Worm (Caenorhabditis elegans) whole organism, L1 larva: ENCODE data around the gene grl-31.

Experiments used
- F16B12.6 ChIP-seq: fragments of 150-350 bp; optimal IDR thresholded peaks from 2 replicates; lab custom pipeline; 2014; ENCODE audit warnings: missing biosample characterization, missing genetic modification characterization
- fkh-10 ChIP-seq: sonication (generic microtip); optimal IDR thresholded peaks from 2 replicates; lab custom pipeline; 2017; ENCODE audit warnings: missing biosample characterization, missing genetic modification reagents, missing genetic modification characterization
- lin-13 ChIP-seq: fragments of 150-350 bp; optimal IDR thresholded peaks from 2 replicates; lab custom pipeline; 2014; ENCODE audit warnings: missing biosample characterization, missing genetic modification reagents, missing genetic modification characterization
- lir-3 ChIP-seq: sonication (generic microtip); optimal IDR thresholded peaks from 2 replicates; lab custom pipeline; 2016; ENCODE audit warnings: mild to moderate bottlenecking, missing genetic modification characterization, moderate library complexity, missing compliant biosample characterization; ENCODE audit not compliant: poor library complexity
- nhr-237 ChIP-seq: fragments of 150-350 bp; optimal IDR thresholded peaks from 2 replicates; lab custom pipeline; 2014; ENCODE audit warnings: missing biosample characterization, missing genetic modification characterization
- pag-3 ChIP-seq: sonication (generic microtip); optimal IDR thresholded peaks from 2 replicates; lab custom pipeline; 2017; ENCODE audit warnings: missing genetic modification characterization, mild to moderate bottlenecking, missing compliant biosample characterization, antibody characterized with exemption, borderline replicate concordance; ENCODE audit not compliant: insufficient read depth
- unc-98 ChIP-seq: fragments of 200-800 bp; sonication (Bioruptor generic); IDR thresholded peaks from 2 replicates; pipeline ENCODE4 v1.3.6; 2022; ENCODE audit warnings: missing genetic modification characterization, missing compliant biosample characterization
- zip-4 ChIP-seq: fragments of 200-800 bp; sonication (Bioruptor generic); optimal IDR thresholded peaks from 2 replicates; lab custom pipeline; 2018; ENCODE audit warnings: mild to moderate bottlenecking, missing genetic modification characterization, moderate library complexity, missing compliant biosample characterization

- TF ChIP-seq fkh-10 (GFP tag; lab: Kevin White, UChicago), result no peak
- no peak for TF ChIP-seq F16B12.6
- no peak for TF ChIP-seq pag-3
- TF ChIP-seq unc-98, result no peak
- no peak for TF ChIP-seq zip-4
- no peak for TF ChIP-seq nhr-237 (tag; lab: Kevin White, UChicago)
- TF ChIP-seq lir-3 (tag; lab: Kevin White, UChicago), result no peak
- no peak for TF ChIP-seq lin-13 (GFP tag; lab: Kevin White, UChicago)
Measured at ce11 chrV:3524970-3525369, 32.6 kb downstream of the grl-31 start, which contains the start of gene T24A6.7.
